Fruit fly (Drosophila melanogaster) whole organism, embryonic: ENCODE data around the gene Osbp.

Experiments
- Ada2b ChIP-seq: fragments of 200-800 bp; sonication (Bioruptor generic); IDR thresholded peaks from 2 replicates; pipeline ENCODE4 v1.3.6; 2022; ENCODE audit warnings: missing biosample characterization, missing genetic modification characterization
- CG10209 ChIP-seq: fragments of 200-800 bp; sonication (Bioruptor generic); optimal IDR thresholded peaks from 3 replicates; lab custom pipeline; 2017; ENCODE audit warnings: missing biosample characterization, mild to moderate bottlenecking, missing genetic modification characterization, missing genetic modification reagents
- CG1024 ChIP-seq: fragments of 200-800 bp; sonication (Bioruptor generic); IDR thresholded peaks from 2 replicates; pipeline ENCODE4 v1.3.6; 2022; ENCODE audit warnings: missing biosample characterization, missing genetic modification characterization
- CG10462 ChIP-seq: fragments of 200-800 bp; sonication (Bioruptor generic); optimal IDR thresholded peaks from 2 replicates; lab custom pipeline; 2016; ENCODE audit warnings: missing biosample characterization, missing genetic modification characterization
- CG11085 ChIP-seq: fragments of 200-800 bp; sonication (Bioruptor generic); IDR thresholded peaks from 2 replicates; pipeline ENCODE4 v1.3.6; 2022; ENCODE audit warnings: missing biosample characterization, missing genetic modification characterization
- CG11247 ChIP-seq: fragments of 200-800 bp; sonication (Bioruptor generic); IDR thresholded peaks from 2 replicates; pipeline ENCODE4 v1.3.6; 2022; ENCODE audit warnings: missing biosample characterization, missing genetic modification characterization
- CG11695 ChIP-seq: fragments of 200-800 bp; sonication (Bioruptor generic); IDR thresholded peaks from 3 replicates; pipeline ENCODE4 v1.3.6; 2022; ENCODE audit warnings: missing biosample characterization, missing genetic modification characterization
- CG12219 ChIP-seq: fragments of 200-800 bp; sonication (Bioruptor generic); optimal IDR thresholded peaks from 3 replicates; lab custom pipeline; 2018; ENCODE audit warnings: missing biosample characterization, mild to moderate bottlenecking, missing genetic modification characterization
- CG13424 ChIP-seq: fragments of 200-800 bp; sonication (Bioruptor generic); optimal IDR thresholded peaks from 2 replicates; lab custom pipeline; 2019; ENCODE audit warnings: missing biosample characterization, mild to moderate bottlenecking, missing genetic modification characterization, moderate library complexity
- CG17829 ChIP-seq: fragments of 200-800 bp; optimal IDR thresholded peaks from 2 replicates; lab custom pipeline; 2019; ENCODE audit warnings: missing biosample characterization, mild to moderate bottlenecking, missing genetic modification characterization, moderate library complexity
- CG17912 ChIP-seq: fragments of 200-800 bp; sonication (Bioruptor generic); optimal IDR thresholded peaks from 2 replicates; lab custom pipeline; 2018; ENCODE audit warnings: missing biosample characterization, mild to moderate bottlenecking, missing genetic modification characterization
- CG31365 ChIP-seq: fragments of 200-800 bp; sonication (Bioruptor generic); optimal IDR thresholded peaks from 2 replicates; lab custom pipeline; 2018; ENCODE audit warnings: missing biosample characterization, mild to moderate bottlenecking, missing genetic modification characterization
- CG32772 ChIP-seq: fragments of 200-800 bp; sonication (Bioruptor generic); IDR thresholded peaks from 2 replicates; pipeline ENCODE4 v1.3.6; 2022; ENCODE audit warnings: missing biosample characterization, missing genetic modification characterization
- CG3726 ChIP-seq: fragments of 200-800 bp; sonication (Bioruptor generic); IDR thresholded peaks from 3 replicates; pipeline ENCODE4, ENCODE4 v1.3.6; 2022; ENCODE audit warnings: missing biosample characterization, missing genetic modification characterization
- CG3838 ChIP-seq: fragments of 200-800 bp; sonication (Bioruptor generic); optimal IDR thresholded peaks from 3 replicates; lab custom pipeline; 2016; ENCODE audit warnings: missing biosample characterization, missing genetic modification characterization
- CG43689 ChIP-seq: fragments of 200-800 bp; sonication (Bioruptor generic); IDR thresholded peaks from 2 replicates; pipeline ENCODE4 v1.3.6; 2022; ENCODE audit warnings: missing biosample characterization, missing genetic modification characterization
- CG4617 ChIP-seq: fragments of 200-800 bp; sonication (Bioruptor generic); optimal IDR thresholded peaks from 3 replicates; lab custom pipeline; 2016; ENCODE audit warnings: missing biosample characterization, missing genetic modification characterization, borderline replicate concordance
- CG7372 ChIP-seq: fragments of 200-800 bp; sonication (Bioruptor generic); IDR thresholded peaks from 2 replicates; pipeline ENCODE4 v1.3.6; 2022; ENCODE audit warnings: missing biosample characterization, missing genetic modification characterization
- CG8359 ChIP-seq: fragments of 200-800 bp; sonication (Bioruptor generic); optimal IDR thresholded peaks from 2 replicates; lab custom pipeline; 2017; ENCODE audit warnings: missing biosample characterization, mild to moderate bottlenecking, missing genetic modification characterization, borderline replicate concordance
- CG9215 ChIP-seq: fragments of 200-800 bp; sonication (Bioruptor generic); IDR thresholded peaks from 2 replicates; pipeline ENCODE4 v1.3.6; 2022; ENCODE audit warnings: missing biosample characterization, missing genetic modification characterization
- CG9932 ChIP-seq: fragments of 200-800 bp; sonication (Bioruptor generic); IDR thresholded peaks from 2 replicates; pipeline ENCODE4 v1.3.6; 2022; ENCODE audit warnings: missing biosample characterization, missing genetic modification characterization
- Dll ChIP-seq: fragments of 200-800 bp; sonication (Bioruptor generic); IDR thresholded peaks from 4 replicates; pipeline ENCODE4 v1.3.6; 2022; ENCODE audit warnings: missing biosample characterization, missing genetic modification characterization; ENCODE audit not compliant: partially characterized antibody
- Gug ChIP-seq: fragments of 200-800 bp; sonication (Bioruptor generic); IDR thresholded peaks from 4 replicates; pipeline ENCODE4 v1.3.6; 2022; ENCODE audit warnings: missing biosample characterization, missing genetic modification characterization
- Kr ChIP-seq: fragments of 200-800 bp; sonication (Bioruptor generic); optimal IDR thresholded peaks from 2 replicates; lab custom pipeline; 2017; ENCODE audit warnings: missing biosample characterization, mild to moderate bottlenecking, missing genetic modification characterization
- MESR4 ChIP-seq: fragments of 200-800 bp; sonication (Bioruptor generic); optimal IDR thresholded peaks from 2 replicates; lab custom pipeline; 2018; ENCODE audit warnings: missing biosample characterization, mild to moderate bottlenecking, missing genetic modification characterization, moderate library complexity
- NK7.1 ChIP-seq: fragments of 200-800 bp; sonication (Bioruptor generic); optimal IDR thresholded peaks from 3 replicates; lab custom pipeline; 2016; ENCODE audit warnings: missing biosample characterization, missing genetic modification characterization
- Oaz ChIP-seq: fragments of 200-800 bp; sonication (Bioruptor generic); IDR thresholded peaks from 2 replicates; pipeline ENCODE4 v1.3.6; 2022; ENCODE audit warnings: missing biosample characterization, missing genetic modification characterization
- YL-1 ChIP-seq: fragments of 200-800 bp; sonication (Bioruptor generic); optimal IDR thresholded peaks from 3 replicates; lab custom pipeline; 2017; ENCODE audit warnings: missing biosample characterization, mild to moderate bottlenecking, missing genetic modification characterization
- al ChIP-seq: fragments of 200-800 bp; sonication (Bioruptor generic); IDR thresholded peaks from 2 replicates; pipeline ENCODE4 v1.3.6; 2022; ENCODE audit warnings: missing biosample characterization, missing genetic modification characterization
- ara ChIP-seq: fragments of 200-800 bp; sonication (Bioruptor generic); IDR thresholded peaks from 2 replicates; pipeline ENCODE4 v1.3.6; 2022; ENCODE audit warnings: missing biosample characterization, missing genetic modification characterization
- bcd ChIP-seq: fragments of 200-800 bp; sonication (Bioruptor generic); optimal IDR thresholded peaks from 2 replicates; lab custom pipeline; 2017; ENCODE audit warnings: missing biosample characterization, mild to moderate bottlenecking, missing genetic modification characterization
- crp ChIP-seq, 2 experiments: fragments of 200-800 bp; sonication (Bioruptor generic); optimal IDR thresholded peaks; 2 replicates in 1 of 2; 3 replicates in 1 of 2; lab custom pipeline; 2017; ENCODE audit warnings: missing biosample characterization in 2 of 2, missing genetic modification characterization in 2 of 2, mild to moderate bottlenecking in 1 of 2, moderate library complexity in 1 of 2
- ems ChIP-seq: fragments of 200-800 bp; sonication (Bioruptor generic); optimal IDR thresholded peaks from 3 replicates; lab custom pipeline; 2016; ENCODE audit warnings: missing biosample characterization, missing genetic modification characterization
- eyg ChIP-seq: fragments of 200-800 bp; sonication (Bioruptor generic); optimal IDR thresholded peaks from 3 replicates; lab custom pipeline; 2016; ENCODE audit warnings: missing biosample characterization, missing genetic modification characterization
- gcm ChIP-seq: fragments of 200-800 bp; sonication (Bioruptor generic); optimal IDR thresholded peaks from 2 replicates; lab custom pipeline; 2019; ENCODE audit warnings: missing biosample characterization, mild to moderate bottlenecking, missing genetic modification characterization, moderate library complexity
- gro ChIP-seq: fragments of 200-800 bp; sonication (Bioruptor generic); optimal IDR thresholded peaks from 2 replicates; lab custom pipeline; 2016; ENCODE audit warnings: missing biosample characterization, missing genetic modification characterization
- ind ChIP-seq: fragments of 200-800 bp; sonication (Bioruptor generic); optimal IDR thresholded peaks from 3 replicates; lab custom pipeline; 2016; ENCODE audit warnings: missing biosample characterization, missing genetic modification characterization
- knrl ChIP-seq: fragments of 200-800 bp; sonication (Bioruptor generic); IDR thresholded peaks from 3 replicates; pipeline ENCODE4 v1.3.6; 2022; ENCODE audit warnings: missing biosample characterization, missing genetic modification characterization; ENCODE audit not compliant: partially characterized antibody
- lov ChIP-seq, 2 experiments: fragments of 200-800 bp in 1 of 2; fragments of >200 bp in 1 of 2; sonication (Bioruptor generic) in 1 of 2; IDR thresholded peaks in 1 of 2; optimal IDR thresholded peaks in 1 of 2; 2 replicates in 1 of 2; 3 replicates in 1 of 2; pipeline versions ENCODE4 v1.3.6 to Lab custom; 2017 to 2022; ENCODE audit warnings: missing biosample characterization in 1 of 2, missing genetic modification characterization in 1 of 2
- mld ChIP-seq: fragments of 200-800 bp; sonication (Bioruptor generic); IDR thresholded peaks from 3 replicates; pipeline ENCODE4 v1.3.6; 2022; ENCODE audit warnings: missing biosample characterization, missing genetic modification characterization; ENCODE audit not compliant: partially characterized antibody
- peb ChIP-seq: fragments of 200-800 bp; sonication (Bioruptor generic); IDR thresholded peaks from 2 replicates; pipeline ENCODE4 v1.3.6; 2022; ENCODE audit warnings: missing biosample characterization, missing genetic modification characterization
- pita ChIP-seq: fragments of 200-800 bp; sonication (Bioruptor generic); optimal IDR thresholded peaks from 2 replicates; lab custom pipeline; 2017; ENCODE audit warnings: missing biosample characterization, mild to moderate bottlenecking, missing genetic modification characterization
- schlank ChIP-seq: fragments of 200-800 bp; sonication (Bioruptor generic); optimal IDR thresholded peaks from 2 replicates; lab custom pipeline; 2018; ENCODE audit warnings: missing biosample characterization, mild to moderate bottlenecking, missing genetic modification characterization
- toy ChIP-seq: fragments of 200-800 bp; sonication (Bioruptor generic); IDR thresholded peaks from 2 replicates; pipeline ENCODE4 v1.3.6; 2022; ENCODE audit warnings: missing biosample characterization, missing genetic modification characterization
- unc-4 ChIP-seq: fragments of 200-800 bp; sonication (Bioruptor generic); IDR thresholded peaks from 2 replicates; pipeline ENCODE4 v1.3.6; 2022; ENCODE audit warnings: missing biosample characterization, missing genetic modification characterization; ENCODE audit not compliant: partially characterized antibody
- zen2 ChIP-seq: fragments of 200-800 bp; sonication (Bioruptor generic); IDR thresholded peaks from 3 replicates; pipeline ENCODE4 v1.3.6; 2022; ENCODE audit warnings: missing biosample characterization, missing genetic modification characterization; ENCODE audit not compliant: partially characterized antibody
- zfh2 ChIP-seq: fragments of 200-800 bp; sonication (Bioruptor generic); optimal IDR thresholded peaks from 2 replicates; lab custom pipeline; 2016; ENCODE audit warnings: missing biosample characterization, missing genetic modification characterization

Osbp gene

dm6 chr3R:24917814-24918636 is 20.0 kb downstream of the Osbp start, which contains the start of the genes PIG-S, sud1 and CG11168 (continued):
- TF ChIP-seq crp (GFP tag; optimal IDR thresholded peaks at IDR 0.05; lab: Kevin White, UChicago), result peak; percentile 26 to 76
- peak; percentile 51 for TF ChIP-seq YL-1 (GFP tag; lab: Kevin White, UChicago)
- TF ChIP-seq toy, result 0 out of 2 replicates have a peak, but pooled peaks have one; percentile 34
- peak; percentile 8; the same call in 1 of the 2 replicates for TF ChIP-seq ara (GFP tag; lab: Robert Waterston, UW)
- TF ChIP-seq CG13424, result peak; percentile 68
- no peak for TF ChIP-seq CG43689
- TF ChIP-seq CG11247, result 0 out of 2 replicates have a peak, but pooled peaks have one; percentile 37
- TF ChIP-seq NK7.1 (GFP tag; lab: Kevin White, UChicago), result no peak
- peak; percentile 69; the same call in 2 of the 3 replicates for TF ChIP-seq mld
- peak; percentile 73 for TF ChIP-seq ind (GFP tag; lab: Kevin White, UChicago)
- TF ChIP-seq CG9215 (GFP tag; lab: Robert Waterston, UW), result peak; percentile 69
- no peak for TF ChIP-seq CG17912
- no peak for TF ChIP-seq Kr (GFP tag; lab: Kevin White, UChicago)
- peak; percentile 78; the same call in 2 of the 3 replicates for TF ChIP-seq zen2 (GFP tag; lab: Robert Waterston, UW)
- TF ChIP-seq schlank, result no peak
- TF ChIP-seq CG10462 (GFP tag; lab: Kevin White, UChicago), result no peak
- peak; percentile 18 for TF ChIP-seq CG3838 (GFP tag; lab: Kevin White, UChicago)
- TF ChIP-seq pita (GFP tag; lab: Kevin White, UChicago), result no peak
- TF ChIP-seq peb (GFP tag; lab: Robert Waterston, UW), result peak; percentile 38; the same call in 1 of the 2 replicates
- TF ChIP-seq Gug, result peak; percentile 64; the same call in 3 of the 4 replicates
- TF ChIP-seq CG7372 (GFP tag; lab: Robert Waterston, UW), result no peak
- no peak for TF ChIP-seq zfh2 (GFP tag; lab: Kevin White, UChicago)
- TF ChIP-seq gcm (GFP tag; lab: Kevin White, UChicago), result no peak
- TF ChIP-seq CG4617, result peak; percentile 53
- no peak for TF ChIP-seq CG10209
- TF ChIP-seq CG17829 (tag; lab: Kevin White, UChicago), result peak; percentile 62
- peak; percentile 98 for TF ChIP-seq knrl (GFP tag; lab: Robert Waterston, UW)
- TF ChIP-seq Ada2b (GFP tag; lab: Robert Waterston, UW), result peak; percentile 55; the same call in 1 of the 2 replicates
- peak; percentile 59 for TF ChIP-seq bcd (GFP tag; lab: Kevin White, UChicago)
- peak; percentile 89 for TF ChIP-seq CG9932 (GFP tag; lab: Robert Waterston, UW)
- no peak for TF ChIP-seq CG8359 (GFP tag; lab: Kevin White, UChicago)
- no peak for TF ChIP-seq eyg (GFP tag; lab: Kevin White, UChicago)
- peak; percentile 32; the same call in 1 of the 3 replicates for TF ChIP-seq CG3726 (GFP tag; lab: Robert Waterston, UW)
- TF ChIP-seq CG31365 (tag; lab: Kevin White, UChicago), result no peak
- TF ChIP-seq al (GFP tag; lab: Robert Waterston, UW), result peak; percentile 41; the same call in 1 of the 2 replicates
- TF ChIP-seq unc-4 (GFP tag; lab: Robert Waterston, UW), result peak; percentile 93
- no peak for TF ChIP-seq lov (optimal IDR thresholded peaks at IDR 0.05; lab: Kevin White, UChicago)
- TF ChIP-seq lov (GFP tag; IDR thresholded peaks at IDR 0.05; lab: Robert Waterston, UW), result 0 out of 3 replicates have a peak, but pooled peaks have one; percentile 23
- TF ChIP-seq Dll, result peak; percentile 98
- no peak for TF ChIP-seq CG12219 (GFP tag; lab: Kevin White, UChicago)
- TF ChIP-seq CG11695, result no peak
- TF ChIP-seq gro (GFP tag; lab: Kevin White, UChicago), result no peak
- peak; percentile 38 for TF ChIP-seq MESR4 (GFP tag; lab: Kevin White, UChicago)
- peak; percentile 55 for TF ChIP-seq CG32772
- peak; percentile 17; the same call in 1 of the 2 replicates for TF ChIP-seq Oaz (GFP tag; lab: Robert Waterston, UW)
- TF ChIP-seq ems (GFP tag; lab: Kevin White, UChicago), result no peak
- no peak for TF ChIP-seq CG11085 (GFP tag; lab: Robert Waterston, UW)
- no peak for TF ChIP-seq CG1024
